Worm (Caenorhabditis elegans): ENCODE measurements around the gene sra-12.

sra-12 gene

ce11 chrII:10895959-10896358 lies 8.3 kb downstream of the sra-12 start:
- no peak for TF ChIP-seq ztf-1 (GFP tag; conservative IDR thresholded peaks at IDR 0.05)

- TF ChIP-seq alr-1 (tag; optimal IDR thresholded peaks at IDR 0.05) (no peak), R02D3.7 (tag; optimal IDR thresholded peaks at IDR 0.05) (no peak), crh-2 (tag; optimal IDR thresholded peaks at IDR 0.05) (no peak), elt-1 (tag; optimal IDR thresholded peaks at IDR 0.05) (no peak), sem-4 (tag; optimal IDR thresholded peaks at IDR 0.05) (no peak), egl-27 (tag; optimal IDR thresholded peaks at IDR 0.05) (no peak), mab-5 (tag; optimal IDR thresholded peaks at IDR 0.05) (no peak), C34F6.9 (tag; optimal IDR thresholded peaks at IDR 0.05) (no peak), skn-1 (tag; optimal IDR thresholded peaks at IDR 0.05) (no peak), F13H6.1 (tag; optimal IDR thresholded peaks at IDR 0.05) (no peak), ztf-4 (tag; optimal IDR thresholded peaks at IDR 0.05) (no peak), ceh-82 (tag; optimal IDR thresholded peaks at IDR 0.05) (no peak)
These were observed 9.3 kb downstream of the sra-12 start, which contains the start of gene sra-10 for ce11 chrII:10894996-10895395. TSS of gene sra-10 (minus strand) at chrII:10895096.

- TF ChIP-seq ceh-82 (tag; optimal IDR thresholded peaks at IDR 0.05) (no peak), sem-4 (tag; optimal IDR thresholded peaks at IDR 0.05) (no peak), egl-27 (tag; optimal IDR thresholded peaks at IDR 0.05) (no peak), lin-13 (GFP tag; optimal IDR thresholded peaks at IDR 0.05) (no peak), sma-3 (GFP tag; optimal IDR thresholded peaks at IDR 0.05) (no peak), nhr-12 (tag; optimal IDR thresholded peaks at IDR 0.05) (no peak), elt-1 (tag; optimal IDR thresholded peaks at IDR 0.05) (no peak), fos-1 (tag; optimal IDR thresholded peaks at IDR 0.05) (no peak), mbf-1 (tag; optimal IDR thresholded peaks at IDR 0.05) (no peak), dmd-4 (tag; optimal IDR thresholded peaks at IDR 0.05) (no peak), blmp-1 (tag; optimal IDR thresholded peaks at IDR 0.05; ENCODE audit: insufficient read depth) (no peak)
These were observed 15.3 kb downstream of the sra-12 start, which contains the start of gene ptr-8 for ce11 chrII:10888979-10889378. TSS of gene ptr-8 (plus strand) at chrII:10889279.

- TF ChIP-seq sma-3 (GFP tag; optimal IDR thresholded peaks at IDR 0.05) (peak; percentile 39), nhr-237 (tag; optimal IDR thresholded peaks at IDR 0.05) (no peak), nhr-129 (tag; optimal IDR thresholded peaks at IDR 0.05) (peak; percentile 67), sem-4 (tag; optimal IDR thresholded peaks at IDR 0.05) (no peak), fos-1 (tag; optimal IDR thresholded peaks at IDR 0.05) (peak; percentile 17), nhr-25 (tag; optimal IDR thresholded peaks at IDR 0.05) (peak; percentile 75), nhr-21 (tag; optimal IDR thresholded peaks at IDR 0.05) (no peak)
These were observed 17.2 kb downstream of the sra-12 start for ce11 chrII:10887097-10887496.

ce11 chrII:10885868-10886514 lies 18.3 kb downstream of the sra-12 start, which contains the start of gene F44F4.3:
TSS of gene F44F4.3 (minus strand) at chrII:10885918.
- TF ChIP-seq nhr-237 (tag; optimal IDR thresholded peaks at IDR 0.05), result no peak
- TF ChIP-seq fos-1 (tag; optimal IDR thresholded peaks at IDR 0.05), result no peak
- TF ChIP-seq lin-11 (tag; optimal IDR thresholded peaks at IDR 0.05), result no peak
- no peak for TF ChIP-seq ceh-16 (tag; optimal IDR thresholded peaks at IDR 0.05)
- no peak for TF ChIP-seq R02D3.7 (tag; optimal IDR thresholded peaks at IDR 0.05)
- TF ChIP-seq sma-3 (GFP tag; optimal IDR thresholded peaks at IDR 0.05), result no peak
- TF ChIP-seq nhr-25 (tag; optimal IDR thresholded peaks at IDR 0.05), result peak; percentile 49

ce11 chrII:10885250-10885649 lies 19.0 kb downstream of the sra-12 start:
- no peak for TF ChIP-seq unc-62 (GFP tag; optimal IDR thresholded peaks at IDR 0.05)

- no peak for TF ChIP-seq dmd-4 (tag; optimal IDR thresholded peaks at IDR 0.05)
- TF ChIP-seq ZK546.5 (tag; optimal IDR thresholded peaks at IDR 0.05), result no peak
- TF ChIP-seq aly-2 (tag; optimal IDR thresholded peaks at IDR 0.05), result no peak
- TF ChIP-seq zag-1 (tag; optimal IDR thresholded peaks at IDR 0.05), result no peak
- no peak for TF ChIP-seq ztf-1 (GFP tag; conservative IDR thresholded peaks at IDR 0.05)
- no peak for TF ChIP-seq mdl-1 (tag; optimal IDR thresholded peaks at IDR 0.05)
- TF ChIP-seq peb-1 (tag; optimal IDR thresholded peaks at IDR 0.05), result no peak
- TF ChIP-seq C34F6.9 (tag; optimal IDR thresholded peaks at IDR 0.05), result no peak
- TF ChIP-seq R02D3.7 (tag; optimal IDR thresholded peaks at IDR 0.05), result no peak
- no peak for TF ChIP-seq F13H6.1 (tag; optimal IDR thresholded peaks at IDR 0.05)
- TF ChIP-seq nhr-11 (tag; optimal IDR thresholded peaks at IDR 0.05), result no peak
- TF ChIP-seq ceh-16 (tag; optimal IDR thresholded peaks at IDR 0.05), result no peak
- no peak for TF ChIP-seq nhr-12 (tag; optimal IDR thresholded peaks at IDR 0.05)
- no peak for TF ChIP-seq nhr-237 (tag; optimal IDR thresholded peaks at IDR 0.05)
- TF ChIP-seq lin-39 (tag; optimal IDR thresholded peaks at IDR 0.05), result no peak
- no peak for TF ChIP-seq nhr-129 (tag; optimal IDR thresholded peaks at IDR 0.05)
- no peak for TF ChIP-seq nhr-25 (tag; optimal IDR thresholded peaks at IDR 0.05)
These were observed 19.9 kb downstream of the sra-12 start, which contains the start of gene egg-3 for ce11 chrII:10884396-10884795. TSS of gene egg-3 (minus strand) at chrII:10884441.

Measured in whole organism, L2 larva.